Worm (Caenorhabditis elegans): Measurements from ENCODE around the gene cul-4.

- TF ChIP-seq ama-1 (optimal IDR thresholded peaks at IDR 0.05) = no peak
- no peak for TF ChIP-seq lin-11 (tag; optimal IDR thresholded peaks at IDR 0.05)
- TF ChIP-seq mdl-1 (tag; optimal IDR thresholded peaks at IDR 0.05) = no peak
Measured at ce11 chrII:7301670-7302151, at the start of gene cul-4.
